Worm (Caenorhabditis elegans) whole organism, L4 larva: Measurements from ENCODE around the gene unc-104.

Experiments used
- D1046.2 ChIP-seq: fragments of 200-800 bp; sonication (Bioruptor generic); IDR thresholded peaks from 2 replicates; pipeline ENCODE4 v1.3.6; 2022; ENCODE audit warnings: missing genetic modification characterization, missing compliant biosample characterization
- F10B5.3 ChIP-seq: sonication (generic microtip); optimal IDR thresholded peaks from 2 replicates; lab custom pipeline; 2016; ENCODE audit warnings: mild to moderate bottlenecking, missing genetic modification characterization, missing compliant biosample characterization
- F26F4.8 ChIP-seq: fragments of 200-800 bp; sonication (Bioruptor generic); conservative IDR thresholded peaks from 2 replicates; pipeline ENCODE4 v1.3.6; 2022; ENCODE audit warnings: missing genetic modification characterization, missing compliant biosample characterization
- R02D3.7 ChIP-seq: fragments of 150-350 bp; sonication (generic microtip); optimal IDR thresholded peaks from 3 replicates; lab custom pipeline; 2014; ENCODE audit warnings: missing biosample characterization, missing genetic modification characterization
- T20F7.1 ChIP-seq: fragments of 200-800 bp; sonication (Bioruptor generic); optimal IDR thresholded peaks from 2 replicates; lab custom pipeline; 2018; ENCODE audit warnings: mild to moderate bottlenecking, missing genetic modification characterization, missing compliant biosample characterization
- T26A8.4 ChIP-seq: fragments of 200-800 bp; sonication (Bioruptor generic); IDR thresholded peaks from 2 replicates; pipeline ENCODE4 v1.3.6; 2022; ENCODE audit warnings: missing genetic modification characterization, missing compliant biosample characterization
- Y105C5A.15 ChIP-seq: fragments of 200-800 bp; sonication (Bioruptor generic); IDR thresholded peaks from 2 replicates; pipeline ENCODE4 v1.3.6; 2022; ENCODE audit warnings: missing genetic modification characterization, missing compliant biosample characterization
- Y5F2A.4 ChIP-seq: fragments of 200-800 bp; sonication (Bioruptor generic); optimal IDR thresholded peaks from 2 replicates; lab custom pipeline; 2018; ENCODE audit warnings: mild to moderate bottlenecking, missing genetic modification characterization, missing compliant biosample characterization
- ZK546.5 ChIP-seq, 2 experiments: sonication (generic microtip); optimal IDR thresholded peaks; 2 replicates each; lab custom pipeline; 2017; ENCODE audit warnings: missing biosample characterization in 2 of 2, missing genetic modification characterization in 2 of 2
- ama-1 ChIP-seq: fragments of 150-350 bp; optimal IDR thresholded peaks from 2 replicates; lab custom pipeline; 2014; ENCODE audit warnings: inconsistent platforms, mixed read lengths
- arid-1 ChIP-seq: fragments of 200-800 bp; sonication (Bioruptor generic); conservative IDR thresholded peaks from 2 replicates; pipeline ENCODE4 v1.3.6; 2022; ENCODE audit warnings: missing genetic modification reagents, missing genetic modification characterization, missing compliant biosample characterization
- attf-4 ChIP-seq: sonication (generic microtip); optimal IDR thresholded peaks from 3 replicates; lab custom pipeline; 2017; ENCODE audit warnings: missing biosample characterization, missing genetic modification characterization
- ceh-28 ChIP-seq: fragments of 150-350 bp; optimal IDR thresholded peaks from 2 replicates; lab custom pipeline; 2014; ENCODE audit warnings: missing biosample characterization, missing genetic modification reagents, missing genetic modification characterization
- ceh-44 ChIP-seq: fragments of 200-800 bp; sonication (Bioruptor generic); IDR thresholded peaks from 2 replicates; pipeline ENCODE4 v1.3.6; 2022; ENCODE audit warnings: missing genetic modification reagents, missing genetic modification characterization, missing compliant biosample characterization
- ceh-62 ChIP-seq: sonication (generic microtip); optimal IDR thresholded peaks from 2 replicates; lab custom pipeline; 2017; ENCODE audit warnings: missing biosample characterization, missing genetic modification characterization
- cey-2 ChIP-seq: sonication (generic microtip); optimal IDR thresholded peaks from 3 replicates; lab custom pipeline; 2017; ENCODE audit warnings: missing genetic modification characterization, mild to moderate bottlenecking, missing compliant biosample characterization, antibody characterized with exemption, borderline replicate concordance; ENCODE audit not compliant: insufficient read depth
- daf-8 ChIP-seq: fragments of 200-800 bp; sonication (Bioruptor generic); IDR thresholded peaks from 2 replicates; pipeline ENCODE4 v1.3.6; 2022; ENCODE audit warnings: missing genetic modification characterization, missing compliant biosample characterization
- dmd-8 ChIP-seq: fragments of 200-800 bp; sonication (Bioruptor generic); IDR thresholded peaks from 2 replicates; pipeline ENCODE4 v1.3.6; 2022; ENCODE audit warnings: missing genetic modification characterization, missing compliant biosample characterization
- dmd-9 ChIP-seq: fragments of 200-800 bp; sonication (Bioruptor generic); IDR thresholded peaks from 2 replicates; pipeline ENCODE4 v1.3.6; 2022; ENCODE audit warnings: missing genetic modification reagents, missing genetic modification characterization, missing compliant biosample characterization
- dpl-1 ChIP-seq: fragments of 150-350 bp; optimal IDR thresholded peaks from 2 replicates; lab custom pipeline; 2014; ENCODE audit warnings: missing biosample characterization, missing genetic modification reagents, missing genetic modification characterization
- duxl-1 ChIP-seq: sonication (generic microtip); optimal IDR thresholded peaks from 2 replicates; lab custom pipeline; 2016; ENCODE audit warnings: mild to moderate bottlenecking, missing genetic modification characterization, moderate library complexity, missing compliant biosample characterization; ENCODE audit not compliant: poor library complexity
- egl-27 ChIP-seq: sonication (generic microtip); optimal IDR thresholded peaks from 3 replicates; lab custom pipeline; 2017; ENCODE audit warnings: missing biosample characterization, missing genetic modification reagents, missing genetic modification characterization
- egl-43 ChIP-seq: fragments of 200-800 bp; sonication (Bioruptor generic); IDR thresholded peaks from 2 replicates; pipeline ENCODE4 v1.3.6; 2022; ENCODE audit warnings: missing genetic modification reagents, missing genetic modification characterization, missing compliant biosample characterization
- fkh-10 ChIP-seq: fragments of 150-350 bp; optimal IDR thresholded peaks from 2 replicates; lab custom pipeline; 2014; ENCODE audit warnings: missing biosample characterization, missing genetic modification reagents, missing genetic modification characterization
- hif-1 ChIP-seq, 2 experiments: sonication (generic microtip); optimal IDR thresholded peaks; 2 replicates each; lab custom pipeline; 2016 to 2017; ENCODE audit warnings: missing compliant biosample characterization in 2 of 2, missing genetic modification characterization in 2 of 2, missing genetic modification reagents in 2 of 2, missing genotype in 2 of 2, mild to moderate bottlenecking in 1 of 2
- hlh-30 ChIP-seq: sonication (generic microtip); optimal IDR thresholded peaks from 2 replicates; lab custom pipeline; 2017; ENCODE audit warnings: antibody characterized with exemption, mild to moderate bottlenecking, missing genetic modification characterization, missing compliant biosample characterization; ENCODE audit not compliant: insufficient read depth
- lim-7 ChIP-seq: fragments of 200-800 bp; sonication (Bioruptor generic); IDR thresholded peaks from 2 replicates; pipeline ENCODE4 v1.3.6; 2022; ENCODE audit warnings: missing genetic modification characterization, missing compliant biosample characterization
- lin-1 ChIP-seq: fragments of 200-800 bp; sonication (Bioruptor generic); IDR thresholded peaks from 2 replicates; pipeline ENCODE4 v1.3.6; 2022; ENCODE audit warnings: missing genetic modification reagents, missing genetic modification characterization, missing compliant biosample characterization
- lir-3 ChIP-seq: sonication (generic microtip); optimal IDR thresholded peaks from 2 replicates; lab custom pipeline; 2016; ENCODE audit warnings: mild to moderate bottlenecking, missing genetic modification characterization, missing compliant biosample characterization
- lsy-2 ChIP-seq, 2 experiments: fragments of 150-350 bp in 1 of 2; sonication (generic microtip) in 1 of 2; optimal IDR thresholded peaks; 2 replicates each; lab custom pipeline; 2014 to 2017; ENCODE audit warnings: missing biosample characterization in 2 of 2, missing genetic modification characterization in 2 of 2
- madf-9 ChIP-seq: fragments of 200-800 bp; sonication (Bioruptor generic); conservative IDR thresholded peaks from 2 replicates; pipeline ENCODE4 v1.3.6; 2022; ENCODE audit warnings: missing genetic modification reagents, missing genetic modification characterization, missing compliant biosample characterization
- mdl-1 ChIP-seq, 2 experiments: fragments of 150-350 bp in 1 of 2; sonication (generic microtip) in 1 of 2; optimal IDR thresholded peaks; 2 replicates each; lab custom pipeline; 2014 to 2017; ENCODE audit warnings: missing biosample characterization in 2 of 2, missing genetic modification characterization in 2 of 2
- mxl-3 ChIP-seq: fragments of 200-800 bp; sonication (Bioruptor generic); optimal IDR thresholded peaks from 2 replicates; lab custom pipeline; 2018; ENCODE audit warnings: mild to moderate bottlenecking, missing genetic modification characterization, missing compliant biosample characterization
- nhr-10 ChIP-seq: fragments of 150-350 bp; optimal IDR thresholded peaks from 2 replicates; lab custom pipeline; 2014; ENCODE audit warnings: missing biosample characterization, missing genetic modification characterization
- nhr-111 ChIP-seq: fragments of 200-800 bp; sonication (Bioruptor generic); optimal IDR thresholded peaks from 2 replicates; lab custom pipeline; 2018; ENCODE audit warnings: mild to moderate bottlenecking, missing genetic modification characterization, missing compliant biosample characterization
- nhr-41 ChIP-seq: fragments of 200-800 bp; sonication (Bioruptor generic); IDR thresholded peaks from 2 replicates; pipeline ENCODE4 v1.3.6; 2022; ENCODE audit warnings: missing genetic modification reagents, missing genetic modification characterization, missing compliant biosample characterization
- nhr-6 ChIP-seq: fragments of 150-350 bp; optimal IDR thresholded peaks from 2 replicates; lab custom pipeline; 2014; ENCODE audit warnings: missing biosample characterization, missing genetic modification characterization
- pha-4 ChIP-seq, 2 experiments: fragments of 150-350 bp in 1 of 2; fragments of 200-800 bp in 1 of 2; sonication (Bioruptor generic) in 1 of 2; IDR thresholded peaks in 1 of 2; optimal IDR thresholded peaks in 1 of 2; 2 replicates each; pipeline versions ENCODE4 v1.3.6 to Lab custom; 2014 to 2022; ENCODE audit warnings: missing genetic modification characterization in 2 of 2, missing genetic modification reagents in 2 of 2, missing biosample characterization in 1 of 2, missing compliant biosample characterization in 1 of 2
- pqm-1 ChIP-seq: sonication (generic microtip); optimal IDR thresholded peaks from 2 replicates; lab custom pipeline; 2017; ENCODE audit warnings: missing biosample characterization, missing genetic modification characterization
- saeg-2 ChIP-seq: fragments of 200-800 bp; sonication (Bioruptor generic); IDR thresholded peaks from 2 replicates; pipeline ENCODE4 v1.3.6; 2022; ENCODE audit warnings: missing genetic modification reagents, missing genetic modification characterization, missing compliant biosample characterization
- sdz-12 ChIP-seq: fragments of 200-800 bp; sonication (Bioruptor generic); optimal IDR thresholded peaks from 2 replicates; lab custom pipeline; 2018; ENCODE audit warnings: mild to moderate bottlenecking, missing genetic modification characterization, missing compliant biosample characterization
- set-16 ChIP-seq: fragments of 200-800 bp; sonication (Bioruptor generic); IDR thresholded peaks from 2 replicates; pipeline ENCODE4 v1.3.6; 2022; ENCODE audit warnings: missing genetic modification reagents, missing genetic modification characterization, missing compliant biosample characterization
- snpc-4 ChIP-seq: fragments of 150-350 bp; optimal IDR thresholded peaks from 2 replicates; lab custom pipeline; 2014; ENCODE audit warnings: missing biosample characterization, missing genetic modification characterization
- tag-97 ChIP-seq: fragments of 200-800 bp; sonication (Bioruptor generic); IDR thresholded peaks from 2 replicates; pipeline ENCODE4 v1.3.6; 2022; ENCODE audit warnings: missing genetic modification characterization, missing compliant biosample characterization
- tra-1 ChIP-seq: fragments of 200-800 bp; sonication (Bioruptor generic); IDR thresholded peaks from 2 replicates; pipeline ENCODE4 v1.3.6; 2022; ENCODE audit warnings: missing genetic modification reagents, missing genetic modification characterization, missing compliant biosample characterization
- unc-130 ChIP-seq: sonication (generic microtip); optimal IDR thresholded peaks from 2 replicates; lab custom pipeline; 2016; ENCODE audit warnings: missing genetic modification reagents, missing genetic modification characterization, missing compliant biosample characterization
- unc-39 ChIP-seq: sonication (generic microtip); optimal IDR thresholded peaks from 2 replicates; lab custom pipeline; 2017; ENCODE audit warnings: missing biosample characterization, missing genetic modification characterization
- zfp-3 ChIP-seq: fragments of 200-800 bp; sonication (Bioruptor generic); conservative IDR thresholded peaks from 2 replicates; pipeline ENCODE4 v1.3.6; 2022; ENCODE audit warnings: missing genetic modification reagents, missing genetic modification characterization, missing compliant biosample characterization
- zip-2 ChIP-seq: fragments of 150-350 bp; optimal IDR thresholded peaks from 2 replicates; lab custom pipeline; 2014; ENCODE audit warnings: missing biosample characterization, missing genetic modification characterization

unc-104 gene

DNA sequence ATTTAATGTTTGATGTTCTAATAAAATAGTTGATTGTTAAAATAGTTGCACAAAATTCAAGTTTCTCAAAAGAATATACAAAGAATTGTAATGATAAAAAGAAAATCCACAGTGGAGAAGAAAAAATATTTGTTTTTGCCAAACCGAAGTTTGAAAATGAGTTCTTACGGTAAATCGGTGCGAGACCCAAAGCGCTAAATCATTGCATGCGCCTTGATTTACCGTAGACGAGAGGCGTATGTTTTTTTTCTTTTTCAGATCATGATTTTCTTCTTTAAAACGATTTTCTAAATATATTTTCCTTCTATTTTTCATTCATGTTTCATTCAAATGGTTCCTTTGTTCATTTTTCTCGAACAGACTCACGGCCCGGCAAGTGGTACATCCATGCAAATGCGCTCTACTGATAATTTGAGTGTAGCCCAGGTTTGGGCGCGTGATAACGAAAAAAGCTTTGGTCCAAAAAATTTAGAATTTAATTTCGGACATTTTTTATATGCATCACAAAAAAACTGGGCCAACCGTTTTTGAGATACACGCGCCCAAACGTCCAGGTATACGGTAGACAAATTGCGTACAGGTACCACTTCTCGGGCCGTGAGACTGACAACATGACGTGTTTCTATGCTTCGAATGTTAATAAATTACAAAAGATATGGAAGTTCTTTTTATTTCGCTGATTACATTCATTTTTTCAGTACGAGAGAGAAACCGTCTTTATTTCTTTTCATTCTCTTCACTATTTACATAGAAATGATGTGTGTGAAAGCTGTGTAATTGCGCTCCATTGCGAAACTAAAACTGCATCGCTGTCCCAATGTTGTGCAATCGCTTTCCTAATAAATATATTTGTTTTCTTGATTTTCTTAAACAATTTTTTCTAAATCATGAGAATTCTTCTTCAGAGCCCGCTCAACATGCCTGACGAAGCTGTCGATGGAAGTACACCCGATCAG lies 30.4 kb downstream of the unc-104 start, which contains the start of gene znf-598 (continued):
- TF ChIP-seq attf-4 (tag; lab: Kevin White, UChicago) (no peak), lim-7 (no peak), arid-1 (no peak), dmd-8 (GFP tag; lab: Robert Waterston, UW) (no peak), hif-1 (tag; optimal IDR thresholded peaks at IDR 0.05; lab: Kevin White, UChicago) (peak in 1 of 2 experiments; percentile 6), R02D3.7 (tag; lab: Kevin White, UChicago) (no peak), duxl-1 (tag; lab: Kevin White, UChicago) (no peak), egl-43 (GFP tag; lab: Robert Waterston, UW) (no peak), set-16 (no peak), dpl-1 (GFP tag; lab: Kevin White, UChicago) (peak; percentile 25), T26A8.4 (no peak), F10B5.3 (tag; lab: Kevin White, UChicago) (no peak), pqm-1 (peak; percentile 76), madf-9 (GFP tag; lab: Robert Waterston, UW) (no peak), ceh-28 (no peak), ceh-44 (no peak), unc-130 (no peak), nhr-111 (GFP tag; lab: Kevin White, UChicago) (no peak), D1046.2 (GFP tag; lab: Robert Waterston, UW) (no peak), F26F4.8 (no peak), unc-39 (tag; lab: Kevin White, UChicago) (no peak), zfp-3 (GFP tag; lab: Robert Waterston, UW) (no peak), mxl-3 (GFP tag; lab: Kevin White, UChicago) (no peak), lin-1 (no peak), nhr-41 (GFP tag; lab: Robert Waterston, UW) (no peak), sdz-12 (no peak), Y5F2A.4 (GFP tag; lab: Kevin White, UChicago) (no peak), nhr-10 (tag; lab: Kevin White, UChicago) (no peak), lir-3 (tag; lab: Kevin White, UChicago) (no peak), nhr-6 (tag; lab: Kevin White, UChicago) (peak; percentile 43), ceh-62 (tag; lab: Kevin White, UChicago) (no peak), snpc-4 (tag; lab: Kevin White, UChicago) (no peak), daf-8 (GFP tag; lab: Robert Waterston, UW) (no peak), tag-97 (no peak), ZK546.5 (tag; optimal IDR thresholded peaks at IDR 0.05; lab: Kevin White, UChicago) (no peak), Y105C5A.15 (GFP tag; lab: Robert Waterston, UW) (no peak), mdl-1 (tag; optimal IDR thresholded peaks at IDR 0.05; lab: Kevin White, UChicago) (no peak), cey-2 (no peak), fkh-10 (no peak), saeg-2 (no peak), ama-1 (no peak), tra-1 (GFP tag; lab: Robert Waterston, UW) (no peak), dmd-9 (GFP tag; lab: Robert Waterston, UW) (no peak), T20F7.1 (peak; percentile 67), pha-4 (GFP tag; IDR thresholded peaks at IDR 0.05; lab: Robert Waterston, UW) (no peak), pha-4 (tag; optimal IDR thresholded peaks at IDR 0.05; lab: Kevin White, UChicago) (peak; percentile 24), zip-2 (tag; lab: Kevin White, UChicago) (peak; percentile 94), egl-27 (tag; lab: Kevin White, UChicago) (no peak), hlh-30 (tag; lab: Kevin White, UChicago) (peak; percentile 19), lsy-2 (tag; optimal IDR thresholded peaks at IDR 0.05; lab: Kevin White, UChicago) (peak in 1 of 2 experiments; percentile 83)
